Worm (Caenorhabditis elegans) whole organism, young adult: ENCODE measurements around the gene catp-6.

Experiments
- F37B4.10 ChIP-seq: fragments of 200-800 bp; sonication (Bioruptor generic); IDR thresholded peaks from 2 replicates; pipeline ENCODE4 v1.3.6; 2022; ENCODE audit warnings: missing genetic modification characterization, missing compliant biosample characterization
- F57A8.1 ChIP-seq: fragments of 200-800 bp; sonication (Bioruptor generic); optimal IDR thresholded peaks from 2 replicates; lab custom pipeline; 2018; ENCODE audit warnings: mild to moderate bottlenecking, missing genetic modification characterization, moderate library complexity, missing compliant biosample characterization
- T07F8.4 ChIP-seq: sonication (generic microtip); optimal IDR thresholded peaks from 2 replicates; lab custom pipeline; 2016; ENCODE audit warnings: mild to moderate bottlenecking, missing genetic modification characterization, moderate library complexity, missing compliant biosample characterization
- lin-26 ChIP-seq: fragments of 200-800 bp; sonication (Bioruptor generic); IDR thresholded peaks from 2 replicates; pipeline ENCODE4 v1.3.6; 2022; ENCODE audit warnings: missing genetic modification reagents, missing genetic modification characterization, missing compliant biosample characterization
- lin-35 ChIP-seq, 3 experiments: fragments of 150-350 bp in 2 of 3; sonication (generic microtip) in 1 of 3; optimal IDR thresholded peaks; 2 replicates each; lab custom pipeline; 2014 to 2018; ENCODE audit warnings: missing biosample characterization in 3 of 3, missing genetic modification characterization in 3 of 3, missing genetic modification reagents in 3 of 3
- lsy-27 ChIP-seq: sonication (generic microtip); optimal IDR thresholded peaks from 2 replicates; lab custom pipeline; 2017; ENCODE audit warnings: missing genetic modification characterization, mild to moderate bottlenecking, missing compliant biosample characterization, antibody characterized with exemption, missing genotype, borderline replicate concordance; ENCODE audit not compliant: insufficient read depth
- snpc-4 ChIP-seq, 5 experiments: fragments of 150-350 bp in 1 of 5; sonication (generic microtip) in 4 of 5; optimal IDR thresholded peaks; 2 replicates each; lab custom pipeline; 2014 to 2018; ENCODE audit warnings: missing genetic modification characterization in 5 of 5, missing biosample characterization in 3 of 5, antibody characterized with exemption in 2 of 5, mild to moderate bottlenecking in 2 of 5, missing compliant biosample characterization in 2 of 5, missing genotype in 2 of 5, moderate library complexity in 2 of 5, missing genetic modification reagents in 1 of 5

- TF ChIP-seq F57A8.1 (GFP tag; lab: Kevin White, UChicago) (no peak), T07F8.4 (no peak), lin-26 (GFP tag; lab: Robert Waterston, UW) (no peak), snpc-4 (GFP tag; optimal IDR thresholded peaks at IDR 0.05; lab: Kevin White, UChicago) (no peak), snpc-4 (tag; optimal IDR thresholded peaks at IDR 0.05; lab: Kevin White, UChicago) (no peak), lin-35 (GFP tag; optimal IDR thresholded peaks at IDR 0.05; lab: Kevin White, UChicago) (no peak), lsy-27 (tag; lab: Kevin White, UChicago) (no peak), F37B4.10 (GFP tag; lab: Robert Waterston, UW) (no peak)
These were observed 16.7 kb upstream of the catp-6 start, which contains the start of the genes kin-24 and msp-56 for ce11 chrIV:9840984-9841590.
